Fruit fly (Drosophila melanogaster): ENCODE measurements around the gene CG42353.

The CG42353 gene

dm6 chrX:16104738-16105426 is at the start of gene CG42353, which contains the start of gene CG42354 (continued):
- no peak for TF ChIP-seq hkb (optimal IDR thresholded peaks at IDR 0.05)
- peak; percentile 96 for TF ChIP-seq hkb (GFP tag; IDR thresholded peaks at IDR 0.05)
- TF ChIP-seq Dll (GFP tag; IDR thresholded peaks at IDR 0.05; ENCODE audit: partially characterized antibody), result no peak
- TF ChIP-seq Lpt (GFP tag; optimal IDR thresholded peaks at IDR 0.05), result no peak
- peak; percentile 71 for TF ChIP-seq stwl (tag; optimal IDR thresholded peaks at IDR 0.05)
- peak; percentile 98 for TF ChIP-seq CG2712 (tag; optimal IDR thresholded peaks at IDR 0.05)
- peak; percentile 77 for TF ChIP-seq CG17612 (GFP tag; IDR thresholded peaks at IDR 0.05)
- TF ChIP-seq Oaz (GFP tag; IDR thresholded peaks at IDR 0.05), result peak; percentile 90
- TF ChIP-seq tup (GFP tag; optimal IDR thresholded peaks at IDR 0.05), result peak; percentile 92
- TF ChIP-seq stc (GFP tag; IDR thresholded peaks at IDR 0.05), result peak; percentile 95
- TF ChIP-seq CG6683 (GFP tag; optimal IDR thresholded peaks at IDR 0.05), result peak; percentile 87
- TF ChIP-seq CG17912 (GFP tag; optimal IDR thresholded peaks at IDR 0.05), result peak; percentile 81
- TF ChIP-seq btn (GFP tag; optimal IDR thresholded peaks at IDR 0.05), result peak; percentile 79
- peak; percentile 99 for TF ChIP-seq gem (tag; optimal IDR thresholded peaks at IDR 0.05)
- peak; percentile 91 for TF ChIP-seq CG11723 (GFP tag; optimal IDR thresholded peaks at IDR 0.05)
- TF ChIP-seq tgo (GFP tag; IDR thresholded peaks at IDR 0.05), result peak; percentile 94
- TF ChIP-seq CG13123 (GFP tag; optimal IDR thresholded peaks at IDR 0.05), result peak; percentile 84
- peak; percentile 14; the same call in 1 of the 2 replicates for TF ChIP-seq aop (GFP tag; IDR thresholded peaks at IDR 0.05)
- peak; percentile 94 for TF ChIP-seq CG13894 (tag; optimal IDR thresholded peaks at IDR 0.05)
- TF ChIP-seq Bteb2 (GFP tag; optimal IDR thresholded peaks at IDR 0.05), result peak; percentile 94
- TF ChIP-seq CG11695 (GFP tag; IDR thresholded peaks at IDR 0.05), result peak; percentile 96
- peak; percentile 96 for TF ChIP-seq HmgZ (tag; optimal IDR thresholded peaks at IDR 0.05)
- TF ChIP-seq row (GFP tag; IDR thresholded peaks at IDR 0.05), result peak; percentile 96
- TF ChIP-seq zf30C (GFP tag; optimal IDR thresholded peaks at IDR 0.05), result peak; percentile 98
- TF ChIP-seq Vsx1 (GFP tag; optimal IDR thresholded peaks at IDR 0.05), result peak; percentile 75
- TF ChIP-seq insv (GFP tag; optimal IDR thresholded peaks at IDR 0.05), result peak; percentile 44 to 45
- TF ChIP-seq luna (GFP tag; optimal IDR thresholded peaks at IDR 0.05), result no peak
- peak; percentile 97 for TF ChIP-seq CG1602 (GFP tag; optimal IDR thresholded peaks at IDR 0.05)
- TF ChIP-seq CG2202 (tag; optimal IDR thresholded peaks at IDR 0.05), result peak; percentile 93
- peak; percentile 98 for TF ChIP-seq CoRest (tag; optimal IDR thresholded peaks at IDR 0.05)
- TF ChIP-seq pum (GFP tag; optimal IDR thresholded peaks at IDR 0.05), result peak; percentile 68
- TF ChIP-seq CkIIα-i1 (GFP tag; IDR thresholded peaks at IDR 0.05), result no peak
- TF ChIP-seq Stat92E (GFP tag; optimal IDR thresholded peaks at IDR 0.05), result peak in 1 of 3 experiments; percentile 85
- TF ChIP-seq Elba2 (GFP tag; optimal IDR thresholded peaks at IDR 0.05), result peak; percentile 63
- TF ChIP-seq ci (GFP tag; IDR thresholded peaks at IDR 0.05), result peak; percentile 93
- TF ChIP-seq HHEX (GFP tag; optimal IDR thresholded peaks at IDR 0.05), result peak; percentile 94
- peak; percentile 94 for TF ChIP-seq CrebB (tag; optimal IDR thresholded peaks at IDR 0.05)
- TF ChIP-seq CG8290 (GFP tag; optimal IDR thresholded peaks at IDR 0.05), result peak; percentile 81
- TF ChIP-seq CG8290 (tag; optimal IDR thresholded peaks at IDR 0.05), result peak; percentile 78 to 88
- TF ChIP-seq CG11398 (GFP tag; optimal IDR thresholded peaks at IDR 0.05), result peak; percentile 90
- TF ChIP-seq Spps (tag; optimal IDR thresholded peaks at IDR 0.05), result peak; percentile 96
- 0 out of 2 replicates have a peak, but pooled peaks have one; percentile 28 for TF ChIP-seq CG16779 (GFP tag; IDR thresholded peaks at IDR 0.05)
- TF ChIP-seq CG2129 (GFP tag; IDR thresholded peaks at IDR 0.05; ENCODE audit: partially characterized antibody), result no peak
- TF ChIP-seq CG16815 (GFP tag; optimal IDR thresholded peaks at IDR 0.05), result peak; percentile 97
- TF ChIP-seq CG11085 (GFP tag; IDR thresholded peaks at IDR 0.05), result peak; percentile 90
- peak; percentile 79 for TF ChIP-seq GATAe (GFP tag; conservative IDR thresholded peaks at IDR 0.05)
- TF ChIP-seq emc (GFP tag; optimal IDR thresholded peaks at IDR 0.05), result peak; percentile 80
- TF ChIP-seq gcm2 (GFP tag; optimal IDR thresholded peaks at IDR 0.05), result peak; percentile 90
- peak; percentile 87; the same call in 2 of the 3 replicates for TF ChIP-seq CG2889 (GFP tag; IDR thresholded peaks at IDR 0.05)
- TF ChIP-seq CG6765 (GFP tag; optimal IDR thresholded peaks at IDR 0.05), result peak; percentile 92
